Fruit fly (Drosophila melanogaster) S2 (cell line): ENCODE data around the gene CG7333.

Experiments
- CG8478 ChIP-seq: fragments of >200 bp; optimal IDR thresholded peaks from 2 replicates; lab custom pipeline; 2018
- CTCF ChIP-seq, 2 experiments: fragments of >200 bp; optimal IDR thresholded peaks; 2 replicates each; lab custom pipeline; 2018

dm6 chr3R:19648289-19648916 is 48.0 kb downstream of the CG7333 start, which contains the start of the genes CG6195 and CG31220:
- peak; percentile 86 to 87 for TF ChIP-seq CTCF (optimal IDR thresholded peaks at IDR 0.05; lab: Kevin White, UChicago)
- TF ChIP-seq CG8478 = no peak
